Fruit fly (Drosophila melanogaster): Measurements from ENCODE around the gene Ip259.

Ip259 gene

DNA sequence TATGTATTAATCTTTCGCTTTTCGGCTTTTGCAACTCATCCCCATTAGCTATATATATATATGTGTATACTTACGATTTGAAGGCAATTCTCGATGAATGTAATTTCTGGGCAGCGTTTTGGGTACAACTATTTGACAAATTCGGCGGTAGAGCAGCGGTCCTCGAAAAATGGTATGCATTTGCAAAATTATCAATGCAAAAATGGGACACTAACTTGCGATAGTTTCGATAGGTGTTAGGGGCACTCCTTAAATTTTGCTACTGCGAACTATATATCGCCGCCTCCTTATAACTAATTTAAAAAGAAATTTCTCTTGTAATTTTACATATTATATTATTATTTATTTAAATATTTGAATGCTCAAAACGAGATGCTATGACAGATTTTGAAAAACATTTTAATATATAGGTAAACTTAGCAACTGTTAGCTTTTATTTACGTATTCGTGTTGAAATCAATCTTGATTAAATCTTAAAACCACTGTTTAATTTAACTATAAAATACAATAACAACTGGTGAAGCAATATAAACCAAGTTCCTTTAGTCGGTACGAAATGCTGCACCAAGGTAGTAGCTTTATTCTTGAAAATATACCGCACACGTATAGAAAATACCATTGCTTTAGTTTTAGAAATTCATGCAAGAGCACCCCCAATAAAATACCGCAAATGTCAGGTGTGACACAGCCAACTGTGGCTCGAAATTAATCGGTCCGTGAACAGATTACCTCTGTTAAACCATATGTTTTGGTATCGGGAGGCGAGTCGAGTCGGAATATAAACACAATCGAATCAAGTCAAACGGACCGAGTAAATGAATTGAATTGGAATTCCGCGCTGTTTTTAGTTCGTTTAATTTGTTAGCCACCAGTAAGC, 5.3 kb downstream of the Ip259 start, which contains the start of the genes CG5355 and Klp31E (continued):
- no peak for TF ChIP-seq sima (GFP tag; optimal IDR thresholded peaks at IDR 0.05)
- TF ChIP-seq CG16815 (GFP tag; optimal IDR thresholded peaks at IDR 0.05), result peak; percentile 64
- TF ChIP-seq sug (tag; optimal IDR thresholded peaks at IDR 0.05), result peak; percentile 73
- TF ChIP-seq Adf1 (GFP tag; IDR thresholded peaks at IDR 0.05), result no peak
- no peak for TF ChIP-seq D19A (tag; optimal IDR thresholded peaks at IDR 0.05)
- TF ChIP-seq trh (GFP tag; optimal IDR thresholded peaks at IDR 0.05), result peak; percentile 13
- peak; percentile 1 for TF ChIP-seq CG1529 (GFP tag; optimal IDR thresholded peaks at IDR 0.05)
- TF ChIP-seq abd-A (tag; optimal IDR thresholded peaks at IDR 0.05), result no peak
- TF ChIP-seq Bdp1 (GFP tag; optimal IDR thresholded peaks at IDR 0.05), result peak; percentile 17
- TF ChIP-seq CG6813 (GFP tag; optimal IDR thresholded peaks at IDR 0.05), result no peak
- peak; percentile 73 for TF ChIP-seq CG4424 (GFP tag; optimal IDR thresholded peaks at IDR 0.05)
- TF ChIP-seq CG11723 (GFP tag; optimal IDR thresholded peaks at IDR 0.05), result peak; percentile 49
- TF ChIP-seq CG3065 (GFP tag; optimal IDR thresholded peaks at IDR 0.05), result no peak
- TF ChIP-seq CG5245 (GFP tag; optimal IDR thresholded peaks at IDR 0.05), result no peak
- TF ChIP-seq CG12219 (GFP tag; optimal IDR thresholded peaks at IDR 0.05), result peak; percentile 40
- peak; percentile 63 for TF ChIP-seq Bgb (GFP tag; IDR thresholded peaks at IDR 0.05; ENCODE audit: partially characterized antibody)
- TF ChIP-seq Myb (GFP tag; optimal IDR thresholded peaks at IDR 0.05), result peak; percentile 11
- TF ChIP-seq ftz-f1 (GFP tag; optimal IDR thresholded peaks at IDR 0.05), result no peak
- TF ChIP-seq H2.0 (GFP tag; IDR thresholded peaks at IDR 0.05), result peak; percentile 31
- peak; percentile 57 for TF ChIP-seq inv (GFP tag; IDR thresholded peaks at IDR 0.05; ENCODE audit: partially characterized antibody)
- TF ChIP-seq tgo (GFP tag; IDR thresholded peaks at IDR 0.05), result peak; percentile 64; the same call in 2 of the 3 replicates
- no peak for TF ChIP-seq tll (GFP tag; optimal IDR thresholded peaks at IDR 0.05)
- TF ChIP-seq ara (GFP tag; IDR thresholded peaks at IDR 0.05), result peak; percentile 72
- TF ChIP-seq sens (GFP tag), result peak; percentile 93
- TF ChIP-seq CG11695 (GFP tag; IDR thresholded peaks at IDR 0.05), result no peak; the same call in 2 of the 3 replicates
- TF ChIP-seq wor (GFP tag; IDR thresholded peaks at IDR 0.05), result 0 out of 2 replicates have a peak, but pooled peaks have one; percentile 17
- peak; percentile 2 for TF ChIP-seq CG13123 (GFP tag; optimal IDR thresholded peaks at IDR 0.05)
- TF ChIP-seq YL-1 (GFP tag; optimal IDR thresholded peaks at IDR 0.05), result peak; percentile 41
- no peak for TF ChIP-seq CG31365 (tag; optimal IDR thresholded peaks at IDR 0.05)
- no peak for TF ChIP-seq Hmx (GFP tag; optimal IDR thresholded peaks at IDR 0.05)
- peak; percentile 49 for TF ChIP-seq HLH54F (GFP tag; optimal IDR thresholded peaks at IDR 0.05)
- peak; percentile 87 for TF ChIP-seq Neu2 (GFP tag; optimal IDR thresholded peaks at IDR 0.05; ENCODE audit: borderline replicate concordance)
- peak; percentile 23 for TF ChIP-seq gfzf (GFP tag; optimal IDR thresholded peaks at IDR 0.05)
- TF ChIP-seq CG33557 (GFP tag; optimal IDR thresholded peaks at IDR 0.05), result peak; percentile 76
- TF ChIP-seq CG10543 (GFP tag; optimal IDR thresholded peaks at IDR 0.05), result peak; percentile 72
- peak; percentile 64 for TF ChIP-seq CG3281 (GFP tag; optimal IDR thresholded peaks at IDR 0.05)
- TF ChIP-seq hkb (optimal IDR thresholded peaks at IDR 0.05), result no peak
- 0 out of 2 replicates have a peak, but pooled peaks have one; percentile 24 for TF ChIP-seq hkb (GFP tag; IDR thresholded peaks at IDR 0.05)
- TF ChIP-seq CG13624 (GFP tag; optimal IDR thresholded peaks at IDR 0.05), result peak; percentile 52
- peak; percentile 40 for TF ChIP-seq Antp (GFP tag; optimal IDR thresholded peaks at IDR 0.05)
- peak; percentile 83 for TF ChIP-seq phol (tag; optimal IDR thresholded peaks at IDR 0.05)
- TF ChIP-seq CG32532 (GFP tag; IDR thresholded peaks at IDR 0.05), result peak; percentile 65
- TF ChIP-seq schlank (tag; optimal IDR thresholded peaks at IDR 0.05), result no peak
- no peak for TF ChIP-seq CG8281 (tag; optimal IDR thresholded peaks at IDR 0.05)
- TF ChIP-seq Vsx1 (GFP tag; optimal IDR thresholded peaks at IDR 0.05), result no peak
- peak; percentile 78 for TF ChIP-seq CG9437 (GFP tag; optimal IDR thresholded peaks at IDR 0.05)
- peak; percentile 83 for TF ChIP-seq CG12659 (GFP tag; optimal IDR thresholded peaks at IDR 0.05)
- TF ChIP-seq Camta (GFP tag; optimal IDR thresholded peaks at IDR 0.05), result no peak
- TF ChIP-seq CG17802 (tag; optimal IDR thresholded peaks at IDR 0.05), result peak; percentile 94
